Worm (Caenorhabditis elegans): Measurements from ENCODE around the gene mtss-1.

DNA sequence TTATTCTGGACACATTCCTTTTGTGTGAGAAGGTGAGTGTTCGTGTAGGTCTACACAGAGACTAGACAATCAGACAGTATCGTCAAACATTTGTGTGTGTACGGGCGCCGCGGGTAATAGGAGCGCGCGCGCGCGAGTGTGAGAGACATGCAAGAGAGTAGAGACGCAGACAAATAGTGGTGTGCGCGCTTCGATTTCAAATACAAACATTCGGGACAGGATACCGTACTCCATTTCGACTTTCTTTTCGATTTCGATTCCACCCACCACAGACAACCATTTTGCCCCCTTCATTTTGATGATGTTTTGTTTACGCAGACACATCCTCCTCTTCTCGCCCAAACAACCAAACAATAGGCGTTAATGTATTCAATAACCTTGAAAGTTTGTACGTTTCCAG lies 26.7 kb downstream of the mtss-1 start:
- TF ChIP-seq hmg-11 (tag; optimal IDR thresholded peaks at IDR 0.05), result peak; percentile 79
- TF ChIP-seq lin-15B (tag; optimal IDR thresholded peaks at IDR 0.05), result peak; percentile 49
- no peak for TF ChIP-seq eor-1 (tag; optimal IDR thresholded peaks at IDR 0.05)
- peak; percentile 79 for TF ChIP-seq lin-39 (tag; optimal IDR thresholded peaks at IDR 0.05)
- peak; percentile 86 for TF ChIP-seq jun-1 (tag; optimal IDR thresholded peaks at IDR 0.05)
- TF ChIP-seq ztf-11 (tag; optimal IDR thresholded peaks at IDR 0.05), result no peak
- no peak for TF ChIP-seq aly-2 (tag; optimal IDR thresholded peaks at IDR 0.05)
- TF ChIP-seq elt-3 (tag; optimal IDR thresholded peaks at IDR 0.05), result no peak
- no peak for TF ChIP-seq nhr-77 (tag; optimal IDR thresholded peaks at IDR 0.05)
- TF ChIP-seq nhr-28 (tag; optimal IDR thresholded peaks at IDR 0.05), result no peak
- peak; percentile 68 for TF ChIP-seq nfya-1 (tag; optimal IDR thresholded peaks at IDR 0.05; ENCODE audit: insufficient read depth)
- no peak for TF ChIP-seq ZK546.5 (tag; optimal IDR thresholded peaks at IDR 0.05)
- no peak for TF ChIP-seq zag-1 (tag; optimal IDR thresholded peaks at IDR 0.05)
